Worm (Caenorhabditis elegans) whole organism, L4 larva: Measurements from ENCODE around the gene ZC302.3.

Source experiments
- F49E8.2 ChIP-seq: sonication (generic microtip); optimal IDR thresholded peaks from 2 replicates; lab custom pipeline; 2016; ENCODE audit warnings: missing compliant biosample characterization, mild to moderate bottlenecking, missing genetic modification characterization, borderline replicate concordance
- Y5F2A.4 ChIP-seq: fragments of 200-800 bp; sonication (Bioruptor generic); optimal IDR thresholded peaks from 2 replicates; lab custom pipeline; 2018; ENCODE audit warnings: mild to moderate bottlenecking, missing genetic modification characterization, missing compliant biosample characterization
- ZK337.2 ChIP-seq: fragments of 200-800 bp; sonication (Bioruptor generic); IDR thresholded peaks from 2 replicates; pipeline ENCODE4 v1.3.6; 2022; ENCODE audit warnings: missing genetic modification reagents, missing genetic modification characterization, missing compliant biosample characterization
- ZK546.5 ChIP-seq, 2 experiments: sonication (generic microtip); optimal IDR thresholded peaks; 2 replicates each; lab custom pipeline; 2017; ENCODE audit warnings: missing biosample characterization in 2 of 2, missing genetic modification characterization in 2 of 2
- arid-1 ChIP-seq: fragments of 200-800 bp; sonication (Bioruptor generic); conservative IDR thresholded peaks from 2 replicates; pipeline ENCODE4 v1.3.6; 2022; ENCODE audit warnings: missing genetic modification reagents, missing genetic modification characterization, missing compliant biosample characterization
- attf-4 ChIP-seq: sonication (generic microtip); optimal IDR thresholded peaks from 3 replicates; lab custom pipeline; 2017; ENCODE audit warnings: missing biosample characterization, missing genetic modification characterization
- ceh-20 ChIP-seq: fragments of 200-800 bp; sonication (Bioruptor generic); IDR thresholded peaks from 2 replicates; pipeline ENCODE4 v1.3.6; 2022; ENCODE audit warnings: missing genetic modification reagents, missing genetic modification characterization, missing compliant biosample characterization
- ceh-82 ChIP-seq: sonication (generic microtip); optimal IDR thresholded peaks from 2 replicates; lab custom pipeline; 2017; ENCODE audit warnings: missing biosample characterization, missing genetic modification characterization
- ctbp-1 ChIP-seq: fragments of 200-800 bp; sonication (Bioruptor generic); IDR thresholded peaks from 2 replicates; pipeline ENCODE4 v1.3.6; 2022; ENCODE audit warnings: missing genetic modification reagents, missing genetic modification characterization, missing compliant biosample characterization
- daf-16 ChIP-seq, 3 experiments: sonication (generic microtip); optimal IDR thresholded peaks; 2 replicates each; lab custom pipeline; 2016 to 2017; ENCODE audit warnings: missing genetic modification characterization in 3 of 3, missing genetic modification reagents in 3 of 3, mild to moderate bottlenecking in 2 of 3, missing compliant biosample characterization in 2 of 3, missing biosample characterization in 1 of 3, moderate library complexity in 1 of 3
- daf-19 ChIP-seq: fragments of 200-800 bp; sonication (Bioruptor generic); conservative IDR thresholded peaks from 2 replicates; pipeline ENCODE4 v1.3.6; 2022; ENCODE audit warnings: missing genetic modification characterization, missing compliant biosample characterization
- dmd-6 ChIP-seq: fragments of 200-800 bp; sonication (Bioruptor generic); IDR thresholded peaks from 2 replicates; pipeline ENCODE4 v1.3.6; 2022; ENCODE audit warnings: missing genetic modification reagents, missing genetic modification characterization, missing compliant biosample characterization
- dmd-9 ChIP-seq: fragments of 200-800 bp; sonication (Bioruptor generic); IDR thresholded peaks from 2 replicates; pipeline ENCODE4 v1.3.6; 2022; ENCODE audit warnings: missing genetic modification reagents, missing genetic modification characterization, missing compliant biosample characterization
- egl-43 ChIP-seq: fragments of 200-800 bp; sonication (Bioruptor generic); IDR thresholded peaks from 2 replicates; pipeline ENCODE4 v1.3.6; 2022; ENCODE audit warnings: missing genetic modification reagents, missing genetic modification characterization, missing compliant biosample characterization
- fkh-10 ChIP-seq: fragments of 150-350 bp; optimal IDR thresholded peaks from 2 replicates; lab custom pipeline; 2014; ENCODE audit warnings: missing biosample characterization, missing genetic modification reagents, missing genetic modification characterization
- gei-8 ChIP-seq: fragments of 200-800 bp; sonication (Bioruptor generic); optimal IDR thresholded peaks from 2 replicates; lab custom pipeline; 2018; ENCODE audit warnings: mild to moderate bottlenecking, missing genetic modification characterization, missing compliant biosample characterization
- hif-1 ChIP-seq, 2 experiments: sonication (generic microtip); optimal IDR thresholded peaks; 2 replicates each; lab custom pipeline; 2016 to 2017; ENCODE audit warnings: missing compliant biosample characterization in 2 of 2, missing genetic modification characterization in 2 of 2, missing genetic modification reagents in 2 of 2, missing genotype in 2 of 2, mild to moderate bottlenecking in 1 of 2
- hlh-11 ChIP-seq: fragments of 200-800 bp; sonication (Bioruptor generic); optimal IDR thresholded peaks from 2 replicates; lab custom pipeline; 2018; ENCODE audit warnings: mild to moderate bottlenecking, missing genetic modification characterization, missing compliant biosample characterization
- hlh-30 ChIP-seq: sonication (generic microtip); optimal IDR thresholded peaks from 2 replicates; lab custom pipeline; 2017; ENCODE audit warnings: antibody characterized with exemption, mild to moderate bottlenecking, missing genetic modification characterization, missing compliant biosample characterization; ENCODE audit not compliant: insufficient read depth
- lim-7 ChIP-seq: fragments of 200-800 bp; sonication (Bioruptor generic); IDR thresholded peaks from 2 replicates; pipeline ENCODE4 v1.3.6; 2022; ENCODE audit warnings: missing genetic modification characterization, missing compliant biosample characterization
- lin-13 ChIP-seq: fragments of 150-350 bp; optimal IDR thresholded peaks from 2 replicates; lab custom pipeline; 2014; ENCODE audit warnings: missing biosample characterization, missing genetic modification reagents, missing genetic modification characterization
- madf-5 ChIP-seq, 2 experiments: fragments of 200-800 bp; sonication (Bioruptor generic); IDR thresholded peaks; 2 replicates each; pipeline ENCODE4 v1.3.6; 2022; ENCODE audit warnings: missing compliant biosample characterization in 2 of 2, missing genetic modification characterization in 2 of 2
- mdt-29 ChIP-seq: fragments of 200-800 bp; sonication (Bioruptor generic); IDR thresholded peaks from 2 replicates; pipeline ENCODE4 v1.3.6; 2022; ENCODE audit warnings: missing genetic modification reagents, missing genetic modification characterization, missing compliant biosample characterization
- mes-2 ChIP-seq: sonication (generic microtip); optimal IDR thresholded peaks from 2 replicates; lab custom pipeline; 2016; ENCODE audit warnings: missing genotype, mild to moderate bottlenecking, missing genetic modification characterization, missing compliant biosample characterization; ENCODE audit not compliant: poor library complexity, severe bottlenecking
- nhr-102 ChIP-seq: sonication (generic microtip); optimal IDR thresholded peaks from 2 replicates; lab custom pipeline; 2016; ENCODE audit warnings: mild to moderate bottlenecking, missing genetic modification characterization, moderate library complexity, missing compliant biosample characterization
- nhr-11 ChIP-seq: fragments of 150-350 bp; optimal IDR thresholded peaks from 2 replicates; lab custom pipeline; 2014; ENCODE audit warnings: missing biosample characterization, missing genetic modification characterization
- nhr-111 ChIP-seq: fragments of 200-800 bp; sonication (Bioruptor generic); optimal IDR thresholded peaks from 2 replicates; lab custom pipeline; 2018; ENCODE audit warnings: mild to moderate bottlenecking, missing genetic modification characterization, missing compliant biosample characterization
- nhr-237 ChIP-seq: sonication (generic microtip); optimal IDR thresholded peaks from 2 replicates; lab custom pipeline; 2017; ENCODE audit warnings: missing biosample characterization, missing genetic modification characterization
- nhr-28 ChIP-seq: fragments of 150-350 bp; optimal IDR thresholded peaks from 2 replicates; lab custom pipeline; 2014; ENCODE audit warnings: missing biosample characterization, missing genetic modification characterization
- nhr-42 ChIP-seq: fragments of 200-800 bp; sonication (Bioruptor generic); IDR thresholded peaks from 2 replicates; pipeline ENCODE4 v1.3.6; 2022; ENCODE audit warnings: missing genetic modification characterization, missing compliant biosample characterization
- nhr-6 ChIP-seq: fragments of 150-350 bp; optimal IDR thresholded peaks from 2 replicates; lab custom pipeline; 2014; ENCODE audit warnings: missing biosample characterization, missing genetic modification characterization
- nhr-76 ChIP-seq: fragments of 150-350 bp; optimal IDR thresholded peaks from 2 replicates; lab custom pipeline; 2014; ENCODE audit warnings: missing biosample characterization, missing genetic modification characterization
- nhr-77 ChIP-seq: fragments of 150-350 bp; optimal IDR thresholded peaks from 2 replicates; lab custom pipeline; 2014; ENCODE audit warnings: missing biosample characterization, missing genetic modification characterization
- pha-4 ChIP-seq, 2 experiments: fragments of 150-350 bp in 1 of 2; fragments of 200-800 bp in 1 of 2; sonication (Bioruptor generic) in 1 of 2; IDR thresholded peaks in 1 of 2; optimal IDR thresholded peaks in 1 of 2; 2 replicates each; pipeline versions ENCODE4 v1.3.6 to Lab custom; 2014 to 2022; ENCODE audit warnings: missing genetic modification characterization in 2 of 2, missing genetic modification reagents in 2 of 2, missing biosample characterization in 1 of 2, missing compliant biosample characterization in 1 of 2
- php-3 ChIP-seq: fragments of 200-800 bp; sonication (Bioruptor generic); IDR thresholded peaks from 2 replicates; pipeline ENCODE4 v1.3.6; 2022; ENCODE audit warnings: missing genetic modification reagents, missing genetic modification characterization, missing compliant biosample characterization
- sdz-12 ChIP-seq: fragments of 200-800 bp; sonication (Bioruptor generic); optimal IDR thresholded peaks from 2 replicates; lab custom pipeline; 2018; ENCODE audit warnings: mild to moderate bottlenecking, missing genetic modification characterization, missing compliant biosample characterization
- set-16 ChIP-seq: fragments of 200-800 bp; sonication (Bioruptor generic); IDR thresholded peaks from 2 replicates; pipeline ENCODE4 v1.3.6; 2022; ENCODE audit warnings: missing genetic modification reagents, missing genetic modification characterization, missing compliant biosample characterization
- spr-1 ChIP-seq: sonication (generic microtip); optimal IDR thresholded peaks from 2 replicates; lab custom pipeline; 2016; ENCODE audit warnings: mild to moderate bottlenecking, missing genetic modification characterization, missing compliant biosample characterization
- tra-1 ChIP-seq: fragments of 200-800 bp; sonication (Bioruptor generic); IDR thresholded peaks from 2 replicates; pipeline ENCODE4 v1.3.6; 2022; ENCODE audit warnings: missing genetic modification reagents, missing genetic modification characterization, missing compliant biosample characterization
- unc-39 ChIP-seq: sonication (generic microtip); optimal IDR thresholded peaks from 2 replicates; lab custom pipeline; 2017; ENCODE audit warnings: missing biosample characterization, missing genetic modification characterization
- unc-62 ChIP-seq, 3 experiments: fragments of 150-350 bp in 1 of 3; sonication (generic microtip); optimal IDR thresholded peaks in 2 of 3; peaks in 1 of 3; 1 replicate in 1 of 3; 2 replicates in 2 of 3; lab custom pipeline; 2014 to 2017; ENCODE audit warnings: missing biosample characterization in 3 of 3, missing genetic modification characterization in 3 of 3, missing genetic modification reagents in 3 of 3, missing genotype in 1 of 3
- vab-7 ChIP-seq: fragments of 200-800 bp; sonication (Bioruptor generic); IDR thresholded peaks from 2 replicates; pipeline ENCODE4 v1.3.6; 2022; ENCODE audit warnings: missing genetic modification reagents, missing genetic modification characterization, missing compliant biosample characterization
- zfp-2 ChIP-seq: sonication (generic microtip); optimal IDR thresholded peaks from 2 replicates; lab custom pipeline; 2016; ENCODE audit warnings: mild to moderate bottlenecking, missing genetic modification characterization, missing compliant biosample characterization

Gene ZC302.3

ce11 chrV:10722595-10722994 is 18.7 kb downstream of the ZC302.3 start:
- peak; percentile 23 for TF ChIP-seq nhr-28 (tag; lab: Kevin White, UChicago)
- TF ChIP-seq set-16 (GFP tag; lab: Robert Waterston, UW), result 0 out of 2 replicates have a peak, but pooled peaks have one; percentile 12
- TF ChIP-seq dmd-9, result no peak
- no peak for TF ChIP-seq lim-7 (GFP tag; lab: Robert Waterston, UW)
- peak; percentile 93 for TF ChIP-seq hlh-30 (tag; lab: Kevin White, UChicago)
- no peak for TF ChIP-seq ceh-82 (tag; lab: Kevin White, UChicago)
- TF ChIP-seq hlh-11 (tag; lab: Kevin White, UChicago), result peak; percentile 23
- no peak for TF ChIP-seq unc-62 (GFP tag; optimal IDR thresholded peaks at IDR 0.05 in 1 of 2; lab: Kevin White, UChicago)
- TF ChIP-seq unc-62 (tag; optimal IDR thresholded peaks at IDR 0.05; lab: Kevin White, UChicago), result no peak
- peak; percentile 38 for TF ChIP-seq nhr-11 (tag; lab: Kevin White, UChicago)
- no peak for TF ChIP-seq Y5F2A.4 (GFP tag; lab: Kevin White, UChicago)
- no peak for TF ChIP-seq sdz-12 (GFP tag; lab: Kevin White, UChicago)
- no peak for TF ChIP-seq fkh-10 (GFP tag; lab: Kevin White, UChicago)
- no peak for TF ChIP-seq daf-16 (GFP tag; optimal IDR thresholded peaks at IDR 0.05; lab: Kevin White, UChicago)
- peak; percentile 9 for TF ChIP-seq daf-16 (tag; optimal IDR thresholded peaks at IDR 0.05; lab: Kevin White, UChicago)
- TF ChIP-seq mdt-29 (GFP tag; lab: Robert Waterston, UW), result no peak
- no peak for TF ChIP-seq vab-7 (GFP tag; lab: Robert Waterston, UW)
- no peak for TF ChIP-seq pha-4 (GFP tag; IDR thresholded peaks at IDR 0.05; lab: Robert Waterston, UW)
- TF ChIP-seq pha-4 (tag; optimal IDR thresholded peaks at IDR 0.05; lab: Kevin White, UChicago), result peak; percentile 21

- TF ChIP-seq ceh-82 (tag; lab: Kevin White, UChicago), result no peak
- TF ChIP-seq unc-62 (GFP tag; optimal IDR thresholded peaks at IDR 0.05 in 1 of 2; lab: Kevin White, UChicago), result peak in 1 of 2 experiments; percentile 93
- no peak for TF ChIP-seq unc-62 (tag; optimal IDR thresholded peaks at IDR 0.05; lab: Kevin White, UChicago)
- TF ChIP-seq nhr-102 (tag; lab: Kevin White, UChicago), result no peak
- peak; percentile 56; the same call in 1 of the 2 replicates for TF ChIP-seq egl-43
- no peak for TF ChIP-seq unc-39
- no peak for TF ChIP-seq mdt-29 (GFP tag; lab: Robert Waterston, UW)
- TF ChIP-seq attf-4 (tag; lab: Kevin White, UChicago), result no peak
- TF ChIP-seq gei-8 (GFP tag; lab: Kevin White, UChicago), result no peak
- TF ChIP-seq nhr-42, result no peak
- TF ChIP-seq Y5F2A.4 (GFP tag; lab: Kevin White, UChicago), result no peak
- TF ChIP-seq spr-1 (tag; lab: Kevin White, UChicago), result no peak
- no peak for TF ChIP-seq daf-19 (GFP tag; lab: Robert Waterston, UW)
- no peak for TF ChIP-seq arid-1
- TF ChIP-seq nhr-76 (tag; lab: Kevin White, UChicago), result no peak
- no peak for TF ChIP-seq lin-13
- TF ChIP-seq fkh-10 (GFP tag; lab: Kevin White, UChicago), result peak; percentile 40
- TF ChIP-seq hlh-30 (tag; lab: Kevin White, UChicago), result no peak
- TF ChIP-seq nhr-6, result no peak
- no peak for TF ChIP-seq madf-5 (GFP tag; IDR thresholded peaks at IDR 0.05; lab: Robert Waterston, UW)
- TF ChIP-seq hif-1 (tag; optimal IDR thresholded peaks at IDR 0.05; lab: Kevin White, UChicago), result peak in 1 of 2 experiments; percentile 11
- TF ChIP-seq vab-7 (GFP tag; lab: Robert Waterston, UW), result no peak
- no peak for TF ChIP-seq nhr-237 (tag; lab: Kevin White, UChicago)
- TF ChIP-seq mes-2 (tag; lab: Kevin White, UChicago), result no peak
- TF ChIP-seq nhr-111, result no peak
- no peak for TF ChIP-seq zfp-2 (tag; lab: Kevin White, UChicago)
- TF ChIP-seq sdz-12 (GFP tag; lab: Kevin White, UChicago), result no peak
- 0 out of 2 replicates have a peak, but pooled peaks have one; percentile 17 for TF ChIP-seq dmd-6 (GFP tag; lab: Robert Waterston, UW)
- TF ChIP-seq ctbp-1 (GFP tag; lab: Robert Waterston, UW), result 0 out of 2 replicates have a peak, but pooled peaks have one; percentile 37
- no peak for TF ChIP-seq nhr-77 (tag; lab: Kevin White, UChicago)
- TF ChIP-seq tra-1 (GFP tag; lab: Robert Waterston, UW), result no peak
- peak in 1 of 2 experiments; percentile 68 for TF ChIP-seq daf-16 (GFP tag; optimal IDR thresholded peaks at IDR 0.05; lab: Kevin White, UChicago)
- no peak for TF ChIP-seq daf-16 (tag; optimal IDR thresholded peaks at IDR 0.05; lab: Kevin White, UChicago)
- no peak for TF ChIP-seq ZK546.5 (tag; optimal IDR thresholded peaks at IDR 0.05; lab: Kevin White, UChicago)
- no peak for TF ChIP-seq ZK337.2 (GFP tag; lab: Robert Waterston, UW)
- no peak for TF ChIP-seq pha-4 (GFP tag; IDR thresholded peaks at IDR 0.05; lab: Robert Waterston, UW)
- no peak for TF ChIP-seq pha-4 (tag; optimal IDR thresholded peaks at IDR 0.05; lab: Kevin White, UChicago)
- no peak for TF ChIP-seq php-3
- no peak for TF ChIP-seq F49E8.2
- TF ChIP-seq ceh-20 (GFP tag; lab: Robert Waterston, UW), result peak; percentile 40; the same call in 1 of the 2 replicates
Observed at ce11 chrV:10721912-10722426, 19.3 kb downstream of the ZC302.3 start.
